Fruit fly (Drosophila melanogaster): ENCODE results near the gene Eogt.

The Eogt gene

DNA sequence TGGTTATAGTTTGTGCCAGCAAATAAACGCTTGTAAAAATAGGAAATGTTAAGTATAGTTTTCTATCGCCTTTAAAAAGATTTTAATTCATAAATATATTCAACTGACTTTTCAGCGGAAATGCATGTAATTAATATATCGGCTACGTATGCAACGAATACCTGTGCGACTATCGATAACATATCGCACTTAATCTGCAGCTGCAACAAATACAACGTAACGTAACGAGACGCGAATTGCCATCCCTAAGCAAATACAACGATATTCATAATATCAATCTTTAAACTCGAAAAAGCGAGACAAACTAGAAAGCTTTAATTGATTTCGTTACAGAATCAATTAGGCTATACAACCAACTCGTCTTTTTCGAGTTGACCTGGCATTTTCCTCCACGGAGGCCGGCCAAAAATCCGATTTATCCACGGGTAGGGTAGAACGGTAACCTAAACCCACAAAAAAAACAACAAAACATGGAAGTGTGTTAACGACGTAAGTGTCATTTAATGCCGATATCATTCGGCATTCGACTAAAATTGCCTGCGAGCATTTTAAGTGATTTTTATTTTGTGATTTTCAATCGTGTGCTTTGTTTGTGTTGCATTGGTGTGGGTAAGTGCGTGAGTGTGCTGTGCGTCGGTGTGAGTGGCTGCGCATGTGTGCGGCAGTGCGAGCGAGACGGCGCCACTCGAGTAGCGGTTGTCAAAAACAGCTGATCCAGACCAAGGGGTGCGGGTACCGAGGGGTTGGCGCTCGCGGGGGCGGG is 5.1 kb upstream of the Eogt start, which contains the start of gene Atxn7 (continued):
- peak; percentile 72 for TF ChIP-seq ac (GFP tag; optimal IDR thresholded peaks at IDR 0.05)
- TF ChIP-seq vvl (GFP tag; IDR thresholded peaks at IDR 0.05): peak; percentile 91
- TF ChIP-seq Rx (GFP tag; IDR thresholded peaks at IDR 0.05): 0 out of 2 replicates have a peak, but pooled peaks have one; percentile 22
- TF ChIP-seq CG2116 (GFP tag; optimal IDR thresholded peaks at IDR 0.05): peak; percentile 93
- TF ChIP-seq lola (GFP tag; optimal IDR thresholded peaks at IDR 0.05): no peak
- TF ChIP-seq CG13424 (tag; optimal IDR thresholded peaks at IDR 0.05): peak; percentile 44
- peak; percentile 61 for TF ChIP-seq eyg (GFP tag; optimal IDR thresholded peaks at IDR 0.05)
- TF ChIP-seq CG10431 (GFP tag; optimal IDR thresholded peaks at IDR 0.05): peak; percentile 82
- TF ChIP-seq dm (GFP tag; optimal IDR thresholded peaks at IDR 0.05): peak; percentile 69
- TF ChIP-seq fu2 (GFP tag; optimal IDR thresholded peaks at IDR 0.05): no peak
- TF ChIP-seq CG18262 (tag; optimal IDR thresholded peaks at IDR 0.05): peak; percentile 58
- peak; percentile 90 for TF ChIP-seq kah (GFP tag; optimal IDR thresholded peaks at IDR 0.05)
- TF ChIP-seq CG11560 (tag; IDR thresholded peaks at IDR 0.05): peak; percentile 22; the same call in 1 of the 3 replicates
- TF ChIP-seq run (tag; optimal IDR thresholded peaks at IDR 0.05): no peak
- TF ChIP-seq CG12155 (GFP tag; optimal IDR thresholded peaks at IDR 0.05): peak; percentile 99
- peak; percentile 65 for TF ChIP-seq schlank (tag; optimal IDR thresholded peaks at IDR 0.05)
- TF ChIP-seq CG3065 (GFP tag; optimal IDR thresholded peaks at IDR 0.05): peak; percentile 40
- no peak for TF ChIP-seq sim (GFP tag; IDR thresholded peaks at IDR 0.05)
- TF ChIP-seq slbo (GFP tag; IDR thresholded peaks at IDR 0.05): peak; percentile 38; the same call in 1 of the 2 replicates
- TF ChIP-seq CG18476 (GFP tag; optimal IDR thresholded peaks at IDR 0.05): no peak
- peak; percentile 73; the same call in 1 of the 2 replicates for TF ChIP-seq tna (GFP tag; IDR thresholded peaks at IDR 0.05; ENCODE audit: partially characterized antibody)
- no peak for TF ChIP-seq sc (optimal IDR thresholded peaks at IDR 0.05)
- peak; percentile 75 for TF ChIP-seq sc (GFP tag; optimal IDR thresholded peaks at IDR 0.05)
- peak; percentile 29 for TF ChIP-seq CG8944 (GFP tag; optimal IDR thresholded peaks at IDR 0.05)
- TF ChIP-seq da (GFP tag; optimal IDR thresholded peaks at IDR 0.05): peak; percentile 77
- peak; percentile 89 for TF ChIP-seq CG13287 (GFP tag; IDR thresholded peaks at IDR 0.05; ENCODE audit: partially characterized antibody)
- peak; percentile 88 for TF ChIP-seq CG7271 (tag; optimal IDR thresholded peaks at IDR 0.05)
- TF ChIP-seq sna (GFP tag; IDR thresholded peaks at IDR 0.05; ENCODE audit: partially characterized antibody): peak; percentile 82
- no peak for TF ChIP-seq ash1 (GFP tag; optimal IDR thresholded peaks at IDR 0.05)
- TF ChIP-seq Nf-YA (GFP tag; IDR thresholded peaks at IDR 0.05): 0 out of 2 replicates have a peak, but pooled peaks have one; percentile 11
- TF ChIP-seq nerfin-2 (GFP tag; IDR thresholded peaks at IDR 0.05; ENCODE audit: partially characterized antibody): peak; percentile 89
- TF ChIP-seq CoRest (tag; optimal IDR thresholded peaks at IDR 0.05): peak; percentile 67
- peak; percentile 61 for TF ChIP-seq ap (GFP tag; IDR thresholded peaks at IDR 0.05)
- TF ChIP-seq Atf3 (GFP tag; optimal IDR thresholded peaks at IDR 0.05): no peak
- no peak for TF ChIP-seq CG7372 (GFP tag; IDR thresholded peaks at IDR 0.05)
- TF ChIP-seq CG8281 (tag; optimal IDR thresholded peaks at IDR 0.05): no peak
- no peak for TF ChIP-seq emc (GFP tag; optimal IDR thresholded peaks at IDR 0.05)
- TF ChIP-seq CG12219 (GFP tag; optimal IDR thresholded peaks at IDR 0.05): peak; percentile 77
- TF ChIP-seq CG9932 (GFP tag; IDR thresholded peaks at IDR 0.05): peak; percentile 52
- TF ChIP-seq CG17612 (GFP tag; IDR thresholded peaks at IDR 0.05): no peak; the same call in 1 of the 2 replicates
- TF ChIP-seq CG14014 (GFP tag; IDR thresholded peaks at IDR 0.05): peak; percentile 51; the same call in 1 of the 2 replicates
- TF ChIP-seq CG11085 (GFP tag; IDR thresholded peaks at IDR 0.05): no peak
- peak; percentile 72 for TF ChIP-seq CG1233 (GFP tag; optimal IDR thresholded peaks at IDR 0.05)
- TF ChIP-seq grn (GFP tag; optimal IDR thresholded peaks at IDR 0.05): peak; percentile 31
- TF ChIP-seq Oli (tag; optimal IDR thresholded peaks at IDR 0.05): peak; percentile 53
- TF ChIP-seq CG11723 (GFP tag; optimal IDR thresholded peaks at IDR 0.05): peak; percentile 44
- TF ChIP-seq toy (GFP tag; IDR thresholded peaks at IDR 0.05): no peak
- peak; percentile 38 for TF ChIP-seq CG6813 (GFP tag; optimal IDR thresholded peaks at IDR 0.05)
- peak; percentile 74 for TF ChIP-seq CG17186 (GFP tag; optimal IDR thresholded peaks at IDR 0.05)

All from whole organism, embryonic.